Worm (Caenorhabditis elegans): Measurements from ENCODE around the gene cids-1.

ce11 chrIII:8209775-8210174, 34.5 kb upstream of the cids-1 start, which contains the start of gene C30A5.10:
- no peak for TF ChIP-seq dao-5 (tag; optimal IDR thresholded peaks at IDR 0.05)
- TF ChIP-seq him-1 (tag; optimal IDR thresholded peaks at IDR 0.05) = no peak
- TF ChIP-seq W03F9.2 (tag; optimal IDR thresholded peaks at IDR 0.05) = no peak
